Fruit fly (Drosophila melanogaster) whole organism, prepupa: ENCODE measurements around the gene CG11380.

Experiments
- CG10631 ChIP-seq: fragments of 200-800 bp; sonication (Bioruptor generic); optimal IDR thresholded peaks from 2 replicates; lab custom pipeline; 2016; ENCODE audit warnings: missing biosample characterization, missing genetic modification characterization
- CG16779 ChIP-seq: fragments of 200-800 bp; sonication (Bioruptor generic); optimal IDR thresholded peaks from 3 replicates; lab custom pipeline; 2017; ENCODE audit warnings: missing biosample characterization, mild to moderate bottlenecking, missing genetic modification characterization
- CG3032 ChIP-seq: fragments of 200-800 bp; optimal IDR thresholded peaks from 2 replicates; lab custom pipeline; 2019; ENCODE audit warnings: missing biosample characterization, mild to moderate bottlenecking, missing genetic modification characterization, moderate library complexity
- CG6163 ChIP-seq: fragments of 200-800 bp; sonication (Bioruptor generic); IDR thresholded peaks from 3 replicates; pipeline ENCODE4 v1.3.6; 2022; ENCODE audit warnings: missing biosample characterization, missing genetic modification characterization
- CG9139 ChIP-seq: fragments of 200-800 bp; sonication (Bioruptor generic); optimal IDR thresholded peaks from 3 replicates; lab custom pipeline; 2017; ENCODE audit warnings: missing biosample characterization, mild to moderate bottlenecking, missing genetic modification characterization
- Gug ChIP-seq: fragments of 200-800 bp; sonication (Bioruptor generic); IDR thresholded peaks from 2 replicates; pipeline ENCODE4 v1.3.6; 2022; ENCODE audit warnings: missing biosample characterization, missing genetic modification characterization
- OdsH ChIP-seq: fragments of 200-800 bp; sonication (Bioruptor generic); optimal IDR thresholded peaks from 3 replicates; lab custom pipeline; 2016; ENCODE audit warnings: missing biosample characterization, missing genetic modification characterization
- Sox102F ChIP-seq: fragments of 200-800 bp; sonication (Bioruptor generic); optimal IDR thresholded peaks from 2 replicates; lab custom pipeline; 2016; ENCODE audit warnings: missing biosample characterization, mild to moderate bottlenecking, missing genetic modification characterization
- acj6 ChIP-seq: fragments of 200-800 bp; sonication (Bioruptor generic); optimal IDR thresholded peaks from 3 replicates; lab custom pipeline; 2016; ENCODE audit warnings: missing biosample characterization, missing genetic modification characterization
- cyc ChIP-seq: fragments of 200-800 bp; sonication (Bioruptor generic); optimal IDR thresholded peaks from 3 replicates; lab custom pipeline; 2016; ENCODE audit warnings: missing biosample characterization, missing genetic modification characterization
- dac ChIP-seq: fragments of 200-800 bp; sonication (Bioruptor generic); optimal IDR thresholded peaks from 2 replicates; lab custom pipeline; 2017; ENCODE audit warnings: missing biosample characterization, mild to moderate bottlenecking, missing genetic modification characterization
- lz ChIP-seq: fragments of 200-800 bp; sonication (Bioruptor generic); optimal IDR thresholded peaks from 3 replicates; lab custom pipeline; 2016; ENCODE audit warnings: missing biosample characterization, missing genetic modification characterization

dm6 chrX:1209251-1210020, 18.3 kb downstream of the CG11380 start, which contains the start of gene CG11382:
- TF ChIP-seq dac (GFP tag; lab: Kevin White, UChicago) (no peak), lz (GFP tag; lab: Kevin White, UChicago) (no peak), CG6163 (GFP tag; lab: Robert Waterston, UW) (no peak), Gug (GFP tag; lab: Robert Waterston, UW) (no peak), CG10631 (GFP tag; lab: Kevin White, UChicago) (peak; percentile 26), Sox102F (GFP tag; lab: Kevin White, UChicago) (peak; percentile 14), acj6 (GFP tag; lab: Kevin White, UChicago) (no peak), CG9139 (GFP tag; lab: Kevin White, UChicago) (no peak), CG16779 (tag; lab: Kevin White, UChicago) (no peak), OdsH (GFP tag; lab: Kevin White, UChicago) (no peak), cyc (GFP tag; lab: Kevin White, UChicago) (peak; percentile 7), CG3032 (tag; lab: Kevin White, UChicago) (no peak)
